Worm (Caenorhabditis elegans): Measurements from ENCODE around the gene nsph-4.3.

DNA sequence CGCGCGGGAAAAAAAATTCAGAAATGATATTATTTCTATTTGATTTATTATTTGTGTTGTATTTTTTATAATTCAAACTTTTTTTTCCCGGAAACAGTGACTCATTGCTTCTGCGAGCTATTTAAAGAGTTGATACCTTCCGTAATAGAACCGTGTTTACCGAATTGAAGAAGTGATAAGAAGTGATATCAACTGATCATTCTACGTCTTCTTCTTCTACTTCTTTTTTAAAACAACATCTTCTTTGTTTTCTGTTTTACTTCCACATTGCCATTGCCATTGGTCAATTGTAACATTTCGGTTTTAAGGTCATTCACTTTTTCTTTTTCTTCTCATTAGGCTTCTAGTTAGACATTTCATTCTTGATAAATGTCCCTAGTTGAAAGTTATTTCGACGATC lies 43.0 kb downstream of the nsph-4.3 start, which contains the start of gene ttr-32:
- TF ChIP-seq dao-5 (tag; optimal IDR thresholded peaks at IDR 0.05) (no peak), W03F9.2 (tag; optimal IDR thresholded peaks at IDR 0.05) (no peak)
